Fruit fly (Drosophila melanogaster): ENCODE results near the gene RecQ4.

RecQ4 gene

dm6 chr3L:8191042-8191613 lies 15.3 kb upstream of the RecQ4 start, which contains the start of gene MED24:
Gene MED24, plus strand, starts transcription at chr3L:8191270.
- peak; percentile 70 for TF ChIP-seq MBD-R2 (GFP tag; IDR thresholded peaks at IDR 0.05)
- no peak for TF ChIP-seq CG10462 (GFP tag; optimal IDR thresholded peaks at IDR 0.05)
- no peak for TF ChIP-seq Xrp1 (GFP tag; IDR thresholded peaks at IDR 0.05)
- TF ChIP-seq sisA (GFP tag; IDR thresholded peaks at IDR 0.05) = no peak
- TF ChIP-seq CG43689 (GFP tag; IDR thresholded peaks at IDR 0.05) = no peak
- TF ChIP-seq mirr (GFP tag; optimal IDR thresholded peaks at IDR 0.05) = no peak
- TF ChIP-seq CG1602 (GFP tag; optimal IDR thresholded peaks at IDR 0.05) = no peak
- no peak for TF ChIP-seq so (GFP tag; IDR thresholded peaks at IDR 0.05)
- TF ChIP-seq Nf-YA (GFP tag; IDR thresholded peaks at IDR 0.05) = no peak
- no peak for TF ChIP-seq Mad (GFP tag; optimal IDR thresholded peaks at IDR 0.05)
- TF ChIP-seq CG2116 (GFP tag; optimal IDR thresholded peaks at IDR 0.05) = peak; percentile 55
- TF ChIP-seq shn (GFP tag; optimal IDR thresholded peaks at IDR 0.05) = no peak
- TF ChIP-seq pzg (GFP tag; optimal IDR thresholded peaks at IDR 0.05) = peak; percentile 47
- no peak for TF ChIP-seq ATbp (GFP tag; optimal IDR thresholded peaks at IDR 0.05)
- peak; percentile 82 for TF ChIP-seq stwl (tag; optimal IDR thresholded peaks at IDR 0.05)
- no peak for TF ChIP-seq chinmo (GFP tag; IDR thresholded peaks at IDR 0.05; ENCODE audit: partially characterized antibody)
- peak; percentile 9 for TF ChIP-seq Fer1 (GFP tag; optimal IDR thresholded peaks at IDR 0.05)
- TF ChIP-seq CG10209 (GFP tag; optimal IDR thresholded peaks at IDR 0.05) = no peak
- TF ChIP-seq CG9797 (GFP tag; optimal IDR thresholded peaks at IDR 0.05) = peak; percentile 42
- no peak for TF ChIP-seq slou (GFP tag; optimal IDR thresholded peaks at IDR 0.05)
- TF ChIP-seq Pdp1 (GFP tag; optimal IDR thresholded peaks at IDR 0.05) = no peak
- TF ChIP-seq Dad (GFP tag; optimal IDR thresholded peaks at IDR 0.05) = no peak
- no peak for TF ChIP-seq CG12769 (tag; optimal IDR thresholded peaks at IDR 0.05)
- TF ChIP-seq CoRest (tag; optimal IDR thresholded peaks at IDR 0.05) = no peak
- no peak for TF ChIP-seq CG2678 (tag; optimal IDR thresholded peaks at IDR 0.05)
- TF ChIP-seq zen (tag; optimal IDR thresholded peaks at IDR 0.05) = peak; percentile 28
- TF ChIP-seq CG4820 (GFP tag; optimal IDR thresholded peaks at IDR 0.05) = no peak
- no peak for TF ChIP-seq HLHmδ (GFP tag; optimal IDR thresholded peaks at IDR 0.05)
- peak; percentile 16 for TF ChIP-seq B-H2 (GFP tag; optimal IDR thresholded peaks at IDR 0.05)
- TF ChIP-seq gfzf (GFP tag; optimal IDR thresholded peaks at IDR 0.05) = peak; percentile 71
- no peak for TF ChIP-seq CG15011 (GFP tag; optimal IDR thresholded peaks at IDR 0.05)
- TF ChIP-seq trem (tag; optimal IDR thresholded peaks at IDR 0.05) = peak; percentile 32
- no peak for TF ChIP-seq Fer2 (tag; optimal IDR thresholded peaks at IDR 0.05)
- no peak for TF ChIP-seq chif (GFP tag; optimal IDR thresholded peaks at IDR 0.05)
- TF ChIP-seq emc (GFP tag; optimal IDR thresholded peaks at IDR 0.05) = no peak
- TF ChIP-seq CG30431 (GFP tag; optimal IDR thresholded peaks at IDR 0.05) = no peak
- TF ChIP-seq wdn (GFP tag; IDR thresholded peaks at IDR 0.05) = no peak
- no peak for TF ChIP-seq nerfin-1 (tag; optimal IDR thresholded peaks at IDR 0.05)
- peak; percentile 36 for TF ChIP-seq CG2120 (GFP tag; optimal IDR thresholded peaks at IDR 0.05)
- TF ChIP-seq gro (GFP tag; optimal IDR thresholded peaks at IDR 0.05) = no peak
- TF ChIP-seq BEAF-32 (GFP tag; optimal IDR thresholded peaks at IDR 0.05) = peak; percentile 17
- peak; percentile 9 for TF ChIP-seq grau (tag; optimal IDR thresholded peaks at IDR 0.05)
- TF ChIP-seq croc (GFP tag; conservative IDR thresholded peaks at IDR 0.05) = no peak
- TF ChIP-seq nom (GFP tag; optimal IDR thresholded peaks at IDR 0.05) = no peak
- no peak for TF ChIP-seq CG12236 (GFP tag; optimal IDR thresholded peaks at IDR 0.05)
- no peak for TF ChIP-seq CG11560 (tag; IDR thresholded peaks at IDR 0.05)
- TF ChIP-seq CG15514 (GFP tag; optimal IDR thresholded peaks at IDR 0.05) = peak; percentile 54
- no peak for TF ChIP-seq gcm (GFP tag; optimal IDR thresholded peaks at IDR 0.05)
- TF ChIP-seq CG10431 (GFP tag; optimal IDR thresholded peaks at IDR 0.05) = no peak
- no peak for TF ChIP-seq chm (GFP tag; IDR thresholded peaks at IDR 0.05)
